Fruit fly (Drosophila melanogaster) whole organism, embryonic: Measurements from ENCODE around the gene Osi19.

Experiments
- CG10565 ChIP-seq: fragments of 200-800 bp; sonication (Bioruptor generic); optimal IDR thresholded peaks from 3 replicates; lab custom pipeline; 2016; ENCODE audit warnings: missing biosample characterization, mild to moderate bottlenecking, missing genetic modification characterization
- CG11504 ChIP-seq: fragments of 200-800 bp; sonication (Bioruptor generic); optimal IDR thresholded peaks from 3 replicates; lab custom pipeline; 2019; ENCODE audit warnings: missing biosample characterization, mild to moderate bottlenecking, missing genetic modification characterization, moderate library complexity
- CG11696 ChIP-seq: fragments of 200-800 bp; sonication (Bioruptor generic); IDR thresholded peaks from 2 replicates; pipeline ENCODE4 v1.3.6; 2022; ENCODE audit warnings: missing biosample characterization, missing genetic modification characterization
- CG12659 ChIP-seq: fragments of 200-800 bp; sonication (Bioruptor generic); optimal IDR thresholded peaks from 3 replicates; lab custom pipeline; 2017; ENCODE audit warnings: mild to moderate bottlenecking, missing biosample characterization, missing genetic modification reagents, missing genetic modification characterization
- CG13296 ChIP-seq: fragments of 200-800 bp; sonication (Bioruptor generic); optimal IDR thresholded peaks from 3 replicates; lab custom pipeline; 2018; ENCODE audit warnings: missing biosample characterization, mild to moderate bottlenecking, missing genetic modification characterization
- CG14860 ChIP-seq: fragments of 200-800 bp; sonication (Bioruptor generic); IDR thresholded peaks from 3 replicates; pipeline ENCODE4 v1.3.6; 2022; ENCODE audit warnings: missing biosample characterization, missing genetic modification characterization; ENCODE audit not compliant: partially characterized antibody
- CG1602 ChIP-seq: fragments of 200-800 bp; sonication (Bioruptor generic); optimal IDR thresholded peaks from 3 replicates; lab custom pipeline; 2016; ENCODE audit warnings: missing biosample characterization, missing genetic modification characterization
- CG1603 ChIP-seq: fragments of 200-800 bp; sonication (Bioruptor generic); optimal IDR thresholded peaks from 2 replicates; lab custom pipeline; 2019; ENCODE audit warnings: missing biosample characterization, mild to moderate bottlenecking, missing genetic modification characterization, moderate library complexity
- CG17361 ChIP-seq: fragments of 200-800 bp; sonication (Bioruptor generic); IDR thresholded peaks from 3 replicates; pipeline ENCODE4 v1.3.6; 2022; ENCODE audit warnings: missing biosample characterization, missing genetic modification characterization
- CG2129 ChIP-seq: fragments of 200-800 bp; sonication (Bioruptor generic); IDR thresholded peaks from 2 replicates; pipeline ENCODE4 v1.3.6; 2022; ENCODE audit warnings: missing biosample characterization, missing genetic modification characterization; ENCODE audit not compliant: partially characterized antibody
- CG30431 ChIP-seq: fragments of 200-800 bp; sonication (Bioruptor generic); optimal IDR thresholded peaks from 2 replicates; lab custom pipeline; 2017; ENCODE audit warnings: missing biosample characterization, missing genetic modification characterization
- CG31441 ChIP-seq: fragments of 200-800 bp; sonication (Bioruptor generic); IDR thresholded peaks from 2 replicates; pipeline ENCODE4 v1.3.6; 2022; ENCODE audit warnings: missing biosample characterization, missing genetic modification characterization
- CG3163 ChIP-seq: fragments of 200-800 bp; sonication (Bioruptor generic); optimal IDR thresholded peaks from 3 replicates; lab custom pipeline; 2016; ENCODE audit warnings: missing biosample characterization, missing genetic modification characterization
- CG32772 ChIP-seq: fragments of 200-800 bp; sonication (Bioruptor generic); IDR thresholded peaks from 2 replicates; pipeline ENCODE4 v1.3.6; 2022; ENCODE audit warnings: missing biosample characterization, missing genetic modification characterization
- CG42726 ChIP-seq: fragments of 200-800 bp; sonication (Bioruptor generic); IDR thresholded peaks from 2 replicates; pipeline ENCODE4 v1.3.6; 2022; ENCODE audit warnings: missing biosample characterization, missing genetic modification characterization; ENCODE audit not compliant: partially characterized antibody
- CG4328 ChIP-seq: fragments of 200-800 bp; sonication (Bioruptor generic); optimal IDR thresholded peaks from 3 replicates; lab custom pipeline; 2017; ENCODE audit warnings: missing biosample characterization, missing genetic modification reagents, missing genetic modification characterization
- CG43689 ChIP-seq: fragments of 200-800 bp; sonication (Bioruptor generic); IDR thresholded peaks from 2 replicates; pipeline ENCODE4 v1.3.6; 2022; ENCODE audit warnings: missing biosample characterization, missing genetic modification characterization
- CG4730 ChIP-seq: fragments of 200-800 bp; sonication (Bioruptor generic); IDR thresholded peaks from 2 replicates; pipeline ENCODE4 v1.3.6; 2022; ENCODE audit warnings: missing biosample characterization, missing genetic modification characterization
- CG6765 ChIP-seq: fragments of 200-800 bp; sonication (Bioruptor generic); optimal IDR thresholded peaks from 3 replicates; lab custom pipeline; 2017; ENCODE audit warnings: missing biosample characterization, mild to moderate bottlenecking, missing genetic modification characterization
- CG9215 ChIP-seq: fragments of 200-800 bp; sonication (Bioruptor generic); IDR thresholded peaks from 2 replicates; pipeline ENCODE4 v1.3.6; 2022; ENCODE audit warnings: missing biosample characterization, missing genetic modification characterization
- CG9609 ChIP-seq: fragments of 200-800 bp; sonication (Bioruptor generic); optimal IDR thresholded peaks from 3 replicates; lab custom pipeline; 2016; ENCODE audit warnings: missing biosample characterization, missing genetic modification characterization
- CHES-1-like ChIP-seq: fragments of 200-800 bp; sonication (Bioruptor generic); optimal IDR thresholded peaks from 2 replicates; lab custom pipeline; 2016; ENCODE audit warnings: missing biosample characterization, missing genetic modification characterization
- CoRest ChIP-seq: fragments of 200-800 bp; sonication (Bioruptor generic); optimal IDR thresholded peaks from 3 replicates; lab custom pipeline; 2018; ENCODE audit warnings: missing biosample characterization, mild to moderate bottlenecking, missing genetic modification characterization, moderate library complexity
- E2f1 ChIP-seq: fragments of 200-800 bp; sonication (Bioruptor generic); IDR thresholded peaks from 2 replicates; pipeline ENCODE4 v1.3.6; 2022; ENCODE audit warnings: missing biosample characterization, missing genetic modification characterization
- Eip74EF ChIP-seq, 2 experiments: fragments of 200-800 bp in 1 of 2; fragments of >200 bp in 1 of 2; sonication (Bioruptor generic) in 1 of 2; optimal IDR thresholded peaks; 2 replicates each; lab custom pipeline; 2017 to 2019; ENCODE audit warnings: missing biosample characterization in 2 of 2, missing genetic modification characterization in 2 of 2, mild to moderate bottlenecking in 1 of 2, moderate library complexity in 1 of 2
- HmgZ ChIP-seq: fragments of 200-800 bp; sonication (Bioruptor generic); optimal IDR thresholded peaks from 2 replicates; lab custom pipeline; 2018; ENCODE audit warnings: missing biosample characterization, mild to moderate bottlenecking, missing genetic modification characterization
- Med ChIP-seq: fragments of 200-800 bp; sonication (Bioruptor generic); peaks from one replicate; lab custom pipeline; 2016; ENCODE audit warnings: missing biosample characterization, missing genetic modification characterization, mild to moderate bottlenecking, inconsistent platforms, moderate library complexity
- Nf-YA ChIP-seq: fragments of 200-800 bp; sonication (Bioruptor generic); IDR thresholded peaks from 2 replicates; pipeline ENCODE4 v1.3.6; 2022; ENCODE audit warnings: missing biosample characterization, missing genetic modification characterization
- Opbp ChIP-seq: fragments of 200-800 bp; sonication (Bioruptor generic); IDR thresholded peaks from 3 replicates; pipeline ENCODE4 v1.3.6; 2022; ENCODE audit warnings: missing biosample characterization, missing genetic modification characterization; ENCODE audit not compliant: partially characterized antibody
- Scr ChIP-seq: fragments of 200-800 bp; sonication (Bioruptor generic); IDR thresholded peaks from 2 replicates; pipeline ENCODE4 v1.3.6; 2022; ENCODE audit warnings: missing biosample characterization, missing genetic modification characterization; ENCODE audit not compliant: partially characterized antibody
- aop ChIP-seq: fragments of 200-800 bp; sonication (Bioruptor generic); IDR thresholded peaks from 2 replicates; pipeline ENCODE4 v1.3.6; 2022; ENCODE audit warnings: missing biosample characterization, missing genetic modification characterization
- ap ChIP-seq: fragments of 200-800 bp; sonication (Bioruptor generic); IDR thresholded peaks from 2 replicates; pipeline ENCODE4 v1.3.6; 2022; ENCODE audit warnings: missing biosample characterization, missing genetic modification characterization
- ara ChIP-seq: fragments of 200-800 bp; sonication (Bioruptor generic); IDR thresholded peaks from 2 replicates; pipeline ENCODE4 v1.3.6; 2022; ENCODE audit warnings: missing biosample characterization, missing genetic modification characterization
- ash1 ChIP-seq: fragments of 200-800 bp; sonication (Bioruptor generic); optimal IDR thresholded peaks from 2 replicates; lab custom pipeline; 2018; ENCODE audit warnings: missing biosample characterization, mild to moderate bottlenecking, missing genetic modification characterization
- cas ChIP-seq: fragments of 200-800 bp; sonication (Bioruptor generic); IDR thresholded peaks from 2 replicates; pipeline ENCODE4 v1.3.6; 2022; ENCODE audit warnings: missing biosample characterization, missing genetic modification characterization
- dm ChIP-seq: fragments of 200-800 bp; sonication (Bioruptor generic); optimal IDR thresholded peaks from 3 replicates; lab custom pipeline; 2016; ENCODE audit warnings: missing biosample characterization, missing genetic modification characterization
- dmrt11E ChIP-seq: fragments of 200-800 bp; sonication (Bioruptor generic); optimal IDR thresholded peaks from 3 replicates; lab custom pipeline; 2018; ENCODE audit warnings: missing biosample characterization, mild to moderate bottlenecking, missing genetic modification characterization, moderate library complexity
- en ChIP-seq: fragments of 200-800 bp; sonication (Bioruptor generic); optimal IDR thresholded peaks from 2 replicates; lab custom pipeline; 2016; ENCODE audit warnings: missing biosample characterization, missing genetic modification characterization
- exex ChIP-seq: fragments of 200-800 bp; sonication (Bioruptor generic); optimal IDR thresholded peaks from 4 replicates; lab custom pipeline; 2018; ENCODE audit warnings: missing biosample characterization, mild to moderate bottlenecking, missing genetic modification characterization, moderate library complexity
- ftz-f1 ChIP-seq: fragments of 200-800 bp; sonication (Bioruptor generic); optimal IDR thresholded peaks from 2 replicates; lab custom pipeline; 2016; ENCODE audit warnings: missing biosample characterization, missing genetic modification characterization
- her ChIP-seq: fragments of 200-800 bp; sonication (Bioruptor generic); optimal IDR thresholded peaks from 2 replicates; lab custom pipeline; 2016; ENCODE audit warnings: missing biosample characterization, missing genetic modification characterization
- hkb ChIP-seq, 2 experiments: fragments of 200-800 bp in 1 of 2; fragments of >200 bp in 1 of 2; sonication (Bioruptor generic) in 1 of 2; IDR thresholded peaks in 1 of 2; optimal IDR thresholded peaks in 1 of 2; 2 replicates each; pipeline versions ENCODE4 v1.3.6 to Lab custom; 2017 to 2022; ENCODE audit warnings: missing biosample characterization in 1 of 2, missing genetic modification characterization in 1 of 2
- hth ChIP-seq: fragments of >200 bp; optimal IDR thresholded peaks from 2 replicates; lab custom pipeline; 2017; ENCODE audit warnings: inconsistent platforms
- lilli ChIP-seq: fragments of 200-800 bp; sonication (Bioruptor generic); optimal IDR thresholded peaks from 3 replicates; lab custom pipeline; 2016; ENCODE audit warnings: missing biosample characterization, missing genetic modification characterization
- maf-S ChIP-seq: fragments of 200-800 bp; sonication (Bioruptor generic); optimal IDR thresholded peaks from 2 replicates; lab custom pipeline; 2016; ENCODE audit warnings: missing biosample characterization, missing genetic modification characterization
- nom ChIP-seq: fragments of 200-800 bp; sonication (Bioruptor generic); optimal IDR thresholded peaks from 2 replicates; lab custom pipeline; 2017; ENCODE audit warnings: missing biosample characterization, missing genetic modification characterization, mild to moderate bottlenecking, moderate library complexity, missing genetic modification reagents
- pzg ChIP-seq: fragments of 200-800 bp; sonication (Bioruptor generic); optimal IDR thresholded peaks from 3 replicates; lab custom pipeline; 2018; ENCODE audit warnings: missing biosample characterization, mild to moderate bottlenecking, missing genetic modification characterization, moderate library complexity
- tna ChIP-seq: fragments of 200-800 bp; sonication (Bioruptor generic); IDR thresholded peaks from 2 replicates; pipeline ENCODE4 v1.3.6; 2022; ENCODE audit warnings: missing biosample characterization, missing genetic modification characterization; ENCODE audit not compliant: partially characterized antibody
- toy ChIP-seq: fragments of 200-800 bp; sonication (Bioruptor generic); IDR thresholded peaks from 2 replicates; pipeline ENCODE4 v1.3.6; 2022; ENCODE audit warnings: missing biosample characterization, missing genetic modification characterization
- vnd ChIP-seq: fragments of 200-800 bp; sonication (Bioruptor generic); IDR thresholded peaks from 3 replicates; pipeline ENCODE4 v1.3.6; 2022; ENCODE audit warnings: missing biosample characterization, missing genetic modification characterization; ENCODE audit not compliant: partially characterized antibody
- zf30C ChIP-seq: fragments of 200-800 bp; sonication (Bioruptor generic); optimal IDR thresholded peaks from 3 replicates; lab custom pipeline; 2018; ENCODE audit warnings: missing biosample characterization, mild to moderate bottlenecking, missing genetic modification characterization

The Osi19 gene

DNA sequence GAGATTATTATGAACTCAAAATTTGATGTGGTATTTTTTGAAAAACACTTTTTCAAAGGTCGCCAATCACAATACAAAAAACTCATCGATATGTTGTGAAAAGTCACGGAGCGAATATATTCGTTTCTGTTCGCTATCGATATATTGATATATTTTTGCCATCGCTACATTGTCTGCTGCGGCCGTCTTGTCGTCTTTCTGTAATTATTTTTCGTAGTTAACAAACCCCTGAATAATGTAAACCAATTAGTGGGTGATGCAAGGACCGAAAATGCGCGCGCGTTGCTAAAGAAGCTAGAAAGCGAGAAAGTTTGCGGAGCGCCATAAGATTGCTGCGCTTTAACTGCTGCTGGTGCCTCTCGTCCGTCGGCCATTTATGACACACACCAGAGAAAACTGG lies 15.6 kb downstream of the Osi19 start, which contains the start of gene Pak (continued):
- TF ChIP-seq exex (no peak), Opbp (peak; percentile 96), CG6765 (GFP tag; lab: Kevin White, UChicago) (no peak), ash1 (GFP tag; lab: Kevin White, UChicago) (no peak), CG14860 (GFP tag; lab: Robert Waterston, UW) (peak; percentile 86), CG4730 (GFP tag; lab: Robert Waterston, UW) (no peak), E2f1 (GFP tag; lab: Robert Waterston, UW) (no peak), CG12659 (GFP tag; lab: Kevin White, UChicago) (peak; percentile 62), CG9609 (GFP tag; lab: Kevin White, UChicago) (no peak), CG1602 (no peak), CG43689 (no peak), lilli (GFP tag; lab: Kevin White, UChicago) (peak; percentile 31), CG31441 (peak; percentile 45; the same call in 1 of the 2 replicates), aop (GFP tag; lab: Robert Waterston, UW) (no peak), Eip74EF (GFP tag; optimal IDR thresholded peaks at IDR 0.05; lab: Kevin White, UChicago) (no peak), CG10565 (GFP tag; lab: Kevin White, UChicago) (no peak), cas (no peak), CG32772 (GFP tag; lab: Robert Waterston, UW) (no peak), ara (GFP tag; lab: Robert Waterston, UW) (no peak), CG9215 (GFP tag; lab: Robert Waterston, UW) (no peak), CG30431 (no peak), CHES-1-like (GFP tag; lab: Kevin White, UChicago) (peak; percentile 11), tna (GFP tag; lab: Robert Waterston, UW) (peak; percentile 93), en (GFP tag; lab: Kevin White, UChicago) (no peak), CG42726 (GFP tag; lab: Robert Waterston, UW) (peak; percentile 95), ftz-f1 (GFP tag; lab: Kevin White, UChicago) (no peak), nom (no peak), CG17361 (no peak), CG11504 (peak; percentile 4), dm (peak; percentile 13), dmrt11E (tag; lab: Kevin White, UChicago) (no peak), CG4328 (no peak), vnd (GFP tag; lab: Robert Waterston, UW) (peak; percentile 95), hth (lab: Kevin White, UChicago) (no peak), zf30C (GFP tag; lab: Kevin White, UChicago) (no peak), Med (GFP tag; lab: Kevin White, UChicago) (peak; percentile 59), Scr (GFP tag; lab: Robert Waterston, UW) (peak; percentile 93), maf-S (GFP tag; lab: Kevin White, UChicago) (no peak), HmgZ (tag; lab: Kevin White, UChicago) (peak; percentile 33), CG1603 (peak; percentile 68), CG11696 (GFP tag; lab: Robert Waterston, UW) (no peak), CG2129 (GFP tag; lab: Robert Waterston, UW) (peak; percentile 76), pzg (GFP tag; lab: Kevin White, UChicago) (peak; percentile 77), ap (no peak), CoRest (tag; lab: Kevin White, UChicago) (peak; percentile 55), hkb (optimal IDR thresholded peaks at IDR 0.05; lab: Kevin White, UChicago) (no peak), hkb (GFP tag; IDR thresholded peaks at IDR 0.05; lab: Robert Waterston, UW) (no peak), Nf-YA (no peak), her (GFP tag; lab: Kevin White, UChicago) (no peak), CG13296 (no peak), CG3163 (GFP tag; lab: Kevin White, UChicago) (no peak), toy (GFP tag; lab: Robert Waterston, UW) (no peak)
